Fruit fly (Drosophila melanogaster) whole organism: ENCODE data around the gene CG13711.

Experiments used
- CG8478 ChIP-seq: fragments of >200 bp; optimal IDR thresholded peaks from 2 replicates; lab custom pipeline; 2018; ENCODE audit warnings: inconsistent platforms
- Dll ChIP-seq: fragments of >200 bp; optimal IDR thresholded peaks from 2 replicates; lab custom pipeline; 2017
- EcR ChIP-seq, 2 experiments: fragments of >200 bp; optimal IDR thresholded peaks; 2 replicates each; lab custom pipeline; 2017; ENCODE audit warnings: missing biosample characterization in 2 of 2, missing genetic modification characterization in 2 of 2, missing genetic modification reagents in 2 of 2
- pan ChIP-seq: fragments of >200 bp; optimal IDR thresholded peaks from 2 replicates; lab custom pipeline; 2017
- psq ChIP-seq: fragments of >200 bp; optimal IDR thresholded peaks from 2 replicates; lab custom pipeline; 2017
- usp ChIP-seq: fragments of >200 bp; optimal IDR thresholded peaks from 2 replicates; lab custom pipeline; 2017; ENCODE audit warnings: missing biosample characterization, missing genetic modification characterization, mixed read lengths

DNA sequence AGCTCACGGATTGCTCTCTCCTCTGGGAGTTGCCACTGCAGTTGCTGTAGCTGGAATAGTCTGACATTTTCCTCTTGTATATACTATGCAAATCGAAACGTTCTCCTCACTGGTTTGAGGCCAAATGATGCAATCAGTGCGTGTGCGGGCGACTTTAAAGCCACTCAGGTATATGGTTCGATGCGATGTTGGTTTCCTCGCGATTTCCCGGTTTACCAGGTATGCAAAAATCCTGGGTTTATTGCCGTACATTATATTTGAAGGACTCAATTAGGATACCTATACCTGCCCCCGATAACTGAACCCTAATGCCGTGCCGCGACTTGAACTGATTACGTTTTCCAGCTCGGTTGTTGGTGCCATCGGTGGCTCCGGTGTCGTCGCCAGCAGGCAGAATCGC lies 47.9 kb upstream of the CG13711 start, which contains the start of gene CG13712:
- TF ChIP-seq EcR (GFP tag; optimal IDR thresholded peaks at IDR 0.05; lab: Kevin White, UChicago), result no peak
- no peak for TF ChIP-seq CG8478 (lab: Kevin White, UChicago)
- TF ChIP-seq Dll (lab: Kevin White, UChicago), result no peak
- no peak for TF ChIP-seq pan
- TF ChIP-seq usp, result no peak
- no peak for TF ChIP-seq psq
